Worm (Caenorhabditis elegans) whole organism, L1 larva: ENCODE results near the gene C56G2.9.

Source experiments
- C04F5.9 ChIP-seq: sonication (generic microtip); optimal IDR thresholded peaks from 2 replicates; lab custom pipeline; 2016; ENCODE audit warnings: missing genetic modification characterization, missing compliant biosample characterization
- C34B4.2 ChIP-seq: sonication (generic microtip); optimal IDR thresholded peaks from 2 replicates; lab custom pipeline; 2017; ENCODE audit warnings: mild to moderate bottlenecking, missing genetic modification characterization, missing compliant biosample characterization
- F16B12.6 ChIP-seq: fragments of 150-350 bp; optimal IDR thresholded peaks from 2 replicates; lab custom pipeline; 2014; ENCODE audit warnings: missing biosample characterization, missing genetic modification characterization
- Y116A8C.19 ChIP-seq: sonication (generic microtip); optimal IDR thresholded peaks from 2 replicates; lab custom pipeline; 2016; ENCODE audit warnings: missing compliant biosample characterization, missing genetic modification characterization, borderline replicate concordance
- aha-1 ChIP-seq: fragments of 150-350 bp; optimal IDR thresholded peaks from 2 replicates; lab custom pipeline; 2014; ENCODE audit warnings: missing biosample characterization, missing genetic modification characterization
- aly-2 ChIP-seq: fragments of 150-350 bp; optimal IDR thresholded peaks from 2 replicates; lab custom pipeline; 2014; ENCODE audit warnings: missing biosample characterization, missing genetic modification characterization
- ceh-63 ChIP-seq: fragments of 200-800 bp; sonication (Bioruptor generic); optimal IDR thresholded peaks from 2 replicates; lab custom pipeline; 2018; ENCODE audit warnings: mild to moderate bottlenecking, missing genetic modification characterization, missing compliant biosample characterization
- ceh-8 ChIP-seq: fragments of 200-800 bp; sonication (Bioruptor generic); optimal IDR thresholded peaks from 2 replicates; lab custom pipeline; 2018; ENCODE audit warnings: mild to moderate bottlenecking, missing genetic modification characterization, moderate library complexity, missing compliant biosample characterization
- ceh-82 ChIP-seq, 3 experiments: fragments of 150-350 bp in 1 of 3; sonication (generic microtip) in 2 of 3; optimal IDR thresholded peaks; 2 replicates each; lab custom pipeline; 2014 to 2017; ENCODE audit warnings: missing biosample characterization in 3 of 3, missing genetic modification characterization in 3 of 3
- ceh-88 ChIP-seq: fragments of 200-800 bp; sonication (Bioruptor generic); IDR thresholded peaks from 2 replicates; pipeline ENCODE4 v1.3.6; 2022; ENCODE audit warnings: missing genetic modification characterization, missing compliant biosample characterization
- ceh-90 ChIP-seq: sonication (generic microtip); optimal IDR thresholded peaks from 2 replicates; lab custom pipeline; 2016; ENCODE audit warnings: missing genetic modification characterization, missing compliant biosample characterization
- dpl-1 ChIP-seq, 3 experiments: fragments of 150-350 bp in 2 of 3; sonication (generic microtip) in 1 of 3; optimal IDR thresholded peaks; 2 replicates each; lab custom pipeline; 2014 to 2017; ENCODE audit warnings: missing biosample characterization in 3 of 3, missing genetic modification characterization in 3 of 3, missing genetic modification reagents in 3 of 3
- dsc-1 ChIP-seq: sonication (generic microtip); optimal IDR thresholded peaks from 2 replicates; lab custom pipeline; 2016; ENCODE audit warnings: mild to moderate bottlenecking, missing genetic modification characterization, missing compliant biosample characterization
- efl-1 ChIP-seq, 4 experiments: fragments of 150-350 bp; optimal IDR thresholded peaks in 3 of 4; peaks in 1 of 4; 1 replicate in 1 of 4; 2 replicates in 3 of 4; lab custom pipeline; 2014; ENCODE audit warnings: missing biosample characterization in 2 of 4, missing genetic modification characterization in 2 of 4, missing genetic modification reagents in 2 of 4
- efl-3 ChIP-seq: fragments of 200-800 bp; sonication (Bioruptor generic); optimal IDR thresholded peaks from 2 replicates; lab custom pipeline; 2018; ENCODE audit warnings: mild to moderate bottlenecking, missing genetic modification characterization, missing compliant biosample characterization
- egl-13 ChIP-seq: sonication (generic microtip); optimal IDR thresholded peaks from 2 replicates; lab custom pipeline; 2016; ENCODE audit warnings: missing genotype, missing genetic modification reagents, missing genetic modification characterization, missing compliant biosample characterization
- egl-27 ChIP-seq, 2 experiments: fragments of 150-350 bp in 1 of 2; sonication (generic microtip); optimal IDR thresholded peaks; 3 replicates each; lab custom pipeline; 2017 to 2018; ENCODE audit warnings: missing biosample characterization in 2 of 2, missing genetic modification characterization in 2 of 2, missing genetic modification reagents in 2 of 2
- elt-2 ChIP-seq: sonication (generic microtip); optimal IDR thresholded peaks from 2 replicates; lab custom pipeline; 2016; ENCODE audit warnings: missing genetic modification characterization, mild to moderate bottlenecking, inconsistent platforms, missing compliant biosample characterization, missing genetic modification reagents
- fkh-10 ChIP-seq: sonication (generic microtip); optimal IDR thresholded peaks from 2 replicates; lab custom pipeline; 2017; ENCODE audit warnings: missing biosample characterization, missing genetic modification reagents, missing genetic modification characterization
- fkh-8 ChIP-seq: sonication (generic microtip); optimal IDR thresholded peaks from 2 replicates; lab custom pipeline; 2016; ENCODE audit warnings: mild to moderate bottlenecking, missing genetic modification characterization, missing compliant biosample characterization
- hlh-17 ChIP-seq: fragments of 200-800 bp; sonication (Bioruptor generic); optimal IDR thresholded peaks from 2 replicates; lab custom pipeline; 2018; ENCODE audit warnings: missing genetic modification characterization, mild to moderate bottlenecking, missing compliant biosample characterization, moderate library complexity, borderline replicate concordance
- irx-1 ChIP-seq: sonication (generic microtip); optimal IDR thresholded peaks from 2 replicates; lab custom pipeline; 2016; ENCODE audit warnings: missing genetic modification characterization, missing compliant biosample characterization
- isw-1 ChIP-seq: fragments of 200-800 bp; sonication (Bioruptor generic); IDR thresholded peaks from 2 replicates; pipeline ENCODE4 v1.3.6; 2022; ENCODE audit warnings: missing genetic modification characterization, missing compliant biosample characterization
- lin-13 ChIP-seq: fragments of 150-350 bp; optimal IDR thresholded peaks from 2 replicates; lab custom pipeline; 2014; ENCODE audit warnings: missing biosample characterization, missing genetic modification reagents, missing genetic modification characterization
- lin-14 ChIP-seq: fragments of 200-800 bp; sonication (Bioruptor generic); optimal IDR thresholded peaks from 2 replicates; lab custom pipeline; 2018; ENCODE audit warnings: mild to moderate bottlenecking, missing genetic modification characterization, moderate library complexity, missing compliant biosample characterization
- lin-15B ChIP-seq: fragments of 150-350 bp; sonication (generic microtip); optimal IDR thresholded peaks from 3 replicates; lab custom pipeline; 2014; ENCODE audit warnings: missing biosample characterization, missing genetic modification characterization
- lin-39 ChIP-seq: fragments of 150-350 bp; optimal IDR thresholded peaks from 2 replicates; lab custom pipeline; 2014; ENCODE audit warnings: missing biosample characterization, missing genetic modification reagents, missing genetic modification characterization
- lsy-2 ChIP-seq, 2 experiments: fragments of 150-350 bp; optimal IDR thresholded peaks; 2 replicates each; lab custom pipeline; 2014; ENCODE audit warnings: missing biosample characterization in 2 of 2, missing genetic modification characterization in 2 of 2
- mab-9 ChIP-seq: fragments of 200-800 bp; sonication (Bioruptor generic); IDR thresholded peaks from 2 replicates; pipeline ENCODE4 v1.3.6; 2022; ENCODE audit warnings: missing genetic modification reagents, missing genetic modification characterization, missing compliant biosample characterization
- mef-2 ChIP-seq: fragments of 150-350 bp; optimal IDR thresholded peaks from 2 replicates; lab custom pipeline; 2014; ENCODE audit warnings: missing biosample characterization, missing genetic modification characterization
- nhr-11 ChIP-seq: fragments of 150-350 bp; optimal IDR thresholded peaks from 2 replicates; lab custom pipeline; 2014; ENCODE audit warnings: missing biosample characterization, missing genetic modification characterization
- nhr-12 ChIP-seq: sonication (generic microtip); optimal IDR thresholded peaks from 2 replicates; lab custom pipeline; 2017; ENCODE audit warnings: missing biosample characterization, missing genetic modification characterization
- nhr-19 ChIP-seq: fragments of 200-800 bp; sonication (Bioruptor generic); conservative IDR thresholded peaks from 2 replicates; pipeline ENCODE4 v1.3.6; 2022; ENCODE audit warnings: missing genetic modification characterization, missing compliant biosample characterization
- nhr-237 ChIP-seq: fragments of 150-350 bp; optimal IDR thresholded peaks from 2 replicates; lab custom pipeline; 2014; ENCODE audit warnings: missing biosample characterization, missing genetic modification characterization
- nhr-76 ChIP-seq: sonication (generic microtip); optimal IDR thresholded peaks from 2 replicates; lab custom pipeline; 2017; ENCODE audit warnings: missing biosample characterization, missing genetic modification characterization
- nhr-77 ChIP-seq: fragments of 150-350 bp; optimal IDR thresholded peaks from 2 replicates; lab custom pipeline; 2014; ENCODE audit warnings: missing biosample characterization, missing genetic modification characterization
- nhr-84 ChIP-seq: sonication (generic microtip); optimal IDR thresholded peaks from 2 replicates; lab custom pipeline; 2017; ENCODE audit warnings: missing biosample characterization, missing genetic modification characterization
- pax-3 ChIP-seq: fragments of 200-800 bp; sonication (Bioruptor generic); optimal IDR thresholded peaks from 2 replicates; lab custom pipeline; 2018; ENCODE audit warnings: mild to moderate bottlenecking, missing genetic modification characterization, moderate library complexity, missing compliant biosample characterization
- pqm-1 ChIP-seq: sonication (generic microtip); optimal IDR thresholded peaks from 3 replicates; lab custom pipeline; 2017; ENCODE audit warnings: missing biosample characterization, missing genetic modification characterization
- rnt-1 ChIP-seq: sonication (generic microtip); optimal IDR thresholded peaks from 2 replicates; lab custom pipeline; 2016; ENCODE audit warnings: mild to moderate bottlenecking, missing genetic modification characterization, moderate library complexity, missing compliant biosample characterization
- skn-1 ChIP-seq: fragments of 150-350 bp; optimal IDR thresholded peaks from 2 replicates; lab custom pipeline; 2014; ENCODE audit warnings: missing biosample characterization, missing genetic modification characterization
- snpc-4 ChIP-seq: fragments of 150-350 bp; optimal IDR thresholded peaks from 2 replicates; lab custom pipeline; 2014; ENCODE audit warnings: missing biosample characterization, missing genetic modification characterization
- snu-23 ChIP-seq: sonication (generic microtip); optimal IDR thresholded peaks from 2 replicates; lab custom pipeline; 2016; ENCODE audit warnings: missing genetic modification characterization, missing compliant biosample characterization
- sox-4 ChIP-seq: sonication (generic microtip); optimal IDR thresholded peaks from 2 replicates; lab custom pipeline; 2016; ENCODE audit warnings: missing genetic modification characterization, missing compliant biosample characterization
- sptf-1 ChIP-seq: fragments of 150-350 bp; optimal IDR thresholded peaks from 2 replicates; lab custom pipeline; 2014; ENCODE audit warnings: missing biosample characterization, missing genetic modification characterization
- swsn-7 ChIP-seq: sonication (generic microtip); optimal IDR thresholded peaks from 2 replicates; lab custom pipeline; 2016; ENCODE audit warnings: missing genetic modification characterization, missing compliant biosample characterization
- tlp-1 ChIP-seq: fragments of 150-350 bp; optimal IDR thresholded peaks from 2 replicates; lab custom pipeline; 2014; ENCODE audit warnings: missing biosample characterization, missing genetic modification characterization
- unc-30 ChIP-seq: sonication (generic microtip); optimal IDR thresholded peaks from 2 replicates; lab custom pipeline; 2017; ENCODE audit warnings: missing biosample characterization, missing genetic modification characterization
- unc-62 ChIP-seq: fragments of 150-350 bp; optimal IDR thresholded peaks from 2 replicates; lab custom pipeline; 2014; ENCODE audit warnings: missing biosample characterization, missing genetic modification reagents, missing genetic modification characterization
- unc-98 ChIP-seq: fragments of 200-800 bp; sonication (Bioruptor generic); IDR thresholded peaks from 2 replicates; pipeline ENCODE4 v1.3.6; 2022; ENCODE audit warnings: missing genetic modification characterization, missing compliant biosample characterization
- vab-15 ChIP-seq: sonication (generic microtip); optimal IDR thresholded peaks from 2 replicates; lab custom pipeline; 2017; ENCODE audit warnings: missing genotype, mild to moderate bottlenecking, missing genetic modification characterization, missing compliant biosample characterization
- xbp-1 ChIP-seq: sonication (generic microtip); optimal IDR thresholded peaks from 2 replicates; lab custom pipeline; 2016; ENCODE audit warnings: missing genetic modification characterization, missing compliant biosample characterization
- zag-1 ChIP-seq: fragments of 150-350 bp; optimal IDR thresholded peaks from 2 replicates; lab custom pipeline; 2014; ENCODE audit warnings: missing biosample characterization, missing genetic modification characterization
- zip-4 ChIP-seq: fragments of 200-800 bp; sonication (Bioruptor generic); optimal IDR thresholded peaks from 2 replicates; lab custom pipeline; 2018; ENCODE audit warnings: mild to moderate bottlenecking, missing genetic modification characterization, moderate library complexity, missing compliant biosample characterization

C56G2.9 gene

DNA sequence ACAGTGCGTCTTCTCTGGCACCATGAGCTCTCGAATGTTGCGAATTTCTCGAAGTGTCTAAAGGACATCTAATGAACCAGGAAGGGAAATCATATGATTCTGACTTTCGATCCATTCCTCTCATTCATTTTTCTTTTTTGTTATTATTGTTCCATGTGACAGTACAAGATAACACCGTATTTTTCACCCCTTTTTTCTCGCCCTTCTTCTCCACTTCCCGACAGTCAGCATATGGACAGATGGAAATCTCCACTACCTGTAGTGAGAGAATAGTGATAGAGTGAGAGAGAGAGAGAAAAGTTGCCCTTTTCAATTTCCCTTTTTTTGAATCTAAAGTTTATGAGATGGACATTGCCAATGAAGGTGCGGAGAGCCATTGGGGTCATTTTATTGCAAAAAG lies 17.7 kb upstream of the C56G2.9 start:
- TF ChIP-seq zip-4 (GFP tag; lab: Kevin White, UChicago) (no peak), dpl-1 (GFP tag; optimal IDR thresholded peaks at IDR 0.05; lab: Kevin White, UChicago) (peak in 1 of 3 experiments; percentile 1), tlp-1 (tag; lab: Kevin White, UChicago) (no peak), sox-4 (tag; lab: Kevin White, UChicago) (no peak), nhr-84 (tag; lab: Kevin White, UChicago) (no peak), pqm-1 (no peak), lin-39 (tag; lab: Kevin White, UChicago) (no peak), fkh-10 (GFP tag; lab: Kevin White, UChicago) (no peak), ceh-90 (tag; lab: Kevin White, UChicago) (no peak), pax-3 (tag; lab: Kevin White, UChicago) (no peak), isw-1 (GFP tag; lab: Robert Waterston, UW) (no peak), aha-1 (tag; lab: Kevin White, UChicago) (no peak), efl-1 (optimal IDR thresholded peaks at IDR 0.05; lab: Kevin White, UChicago) (no peak), efl-1 (GFP tag; optimal IDR thresholded peaks at IDR 0.05 in 1 of 2; lab: Kevin White, UChicago) (no peak), sptf-1 (tag; lab: Kevin White, UChicago) (no peak), ceh-63 (no peak), fkh-8 (tag; lab: Kevin White, UChicago) (no peak), F16B12.6 (tag; lab: Kevin White, UChicago) (no peak), lin-14 (GFP tag; lab: Kevin White, UChicago) (peak; percentile 79), nhr-11 (tag; lab: Kevin White, UChicago) (no peak), nhr-237 (tag; lab: Kevin White, UChicago) (no peak), zag-1 (tag; lab: Kevin White, UChicago) (no peak), rnt-1 (tag; lab: Kevin White, UChicago) (peak; percentile 29), unc-98 (GFP tag; lab: Robert Waterston, UW) (no peak), irx-1 (no peak), unc-30 (tag; lab: Kevin White, UChicago) (no peak), Y116A8C.19 (tag; lab: Kevin White, UChicago) (no peak), nhr-77 (tag; lab: Kevin White, UChicago) (no peak), lsy-2 (tag; optimal IDR thresholded peaks at IDR 0.05; lab: Kevin White, UChicago) (peak; percentile 18 to 33), mab-9 (GFP tag; lab: Robert Waterston, UW) (no peak), mef-2 (tag; lab: Kevin White, UChicago) (no peak), elt-2 (no peak), nhr-76 (no peak), nhr-19 (GFP tag; lab: Robert Waterston, UW) (0 out of 2 replicates have a peak, but pooled peaks have one; percentile 16), lin-13 (GFP tag; lab: Kevin White, UChicago) (peak; percentile 13), swsn-7 (tag; lab: Kevin White, UChicago) (no peak), dsc-1 (tag; lab: Kevin White, UChicago) (no peak), aly-2 (tag; lab: Kevin White, UChicago) (no peak), snu-23 (GFP tag; lab: Kevin White, UChicago) (peak; percentile 51), xbp-1 (tag; lab: Kevin White, UChicago) (no peak), lin-15B (tag; lab: Kevin White, UChicago) (no peak), C04F5.9 (tag; lab: Kevin White, UChicago) (no peak), C34B4.2 (tag; lab: Kevin White, UChicago) (no peak), ceh-82 (tag; optimal IDR thresholded peaks at IDR 0.05; lab: Kevin White, UChicago) (no peak), ceh-88 (GFP tag; lab: Robert Waterston, UW) (no peak), snpc-4 (tag; lab: Kevin White, UChicago) (no peak), egl-13 (tag; lab: Kevin White, UChicago) (no peak), skn-1 (tag; lab: Kevin White, UChicago) (peak; percentile 20), egl-27 (tag; optimal IDR thresholded peaks at IDR 0.05; lab: Kevin White, UChicago) (no peak), nhr-12 (tag; lab: Kevin White, UChicago) (no peak), efl-3 (no peak), ceh-8 (GFP tag; lab: Kevin White, UChicago) (no peak), unc-62 (GFP tag; lab: Kevin White, UChicago) (no peak), hlh-17 (GFP tag; lab: Kevin White, UChicago) (no peak), vab-15 (tag; lab: Kevin White, UChicago) (peak; percentile 35)
